Worm (Caenorhabditis elegans) whole organism, L4/young adult: ENCODE results near the gene nduf-2.2.
A peak's percentile ranks its signal among the peaks of the same experiment; 100 is the strongest.

ENCODE experiments used
- W03F9.2 ChIP-seq: fragments of 150-350 bp; optimal IDR thresholded peaks from 2 replicates; lab custom pipeline; 2014; ENCODE audit warnings: missing biosample characterization, missing genetic modification characterization
- dao-5 ChIP-seq: sonication (generic microtip); optimal IDR thresholded peaks from 2 replicates; lab custom pipeline; 2016; ENCODE audit warnings: missing genotype, missing genetic modification characterization, moderate library complexity, missing compliant biosample characterization
- him-1 ChIP-seq: sonication (generic microtip); optimal IDR thresholded peaks from 2 replicates; lab custom pipeline; 2016; ENCODE audit warnings: missing genotype, missing genetic modification reagents, missing genetic modification characterization, missing compliant biosample characterization

Gene nduf-2.2

DNA sequence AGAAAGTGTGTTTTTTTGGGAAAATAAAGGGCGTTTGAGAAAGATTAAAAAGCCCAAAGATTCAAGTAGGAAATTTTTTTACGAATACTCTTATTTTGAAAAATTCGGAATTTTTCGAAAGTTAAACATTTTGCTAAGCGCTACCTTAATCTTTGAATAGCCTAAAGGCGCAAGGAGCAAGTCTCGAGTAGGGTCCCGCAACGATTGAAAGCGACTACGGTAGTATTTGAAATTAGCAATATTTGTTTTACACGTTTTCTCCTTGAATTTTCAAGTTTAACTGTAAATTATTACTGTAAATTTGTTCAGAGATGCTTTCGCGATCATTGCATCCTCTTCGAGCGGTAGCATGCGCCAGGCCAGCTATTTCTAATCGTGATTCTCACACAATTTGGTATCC lies at the start of gene nduf-2.2:
Gene nduf-2.2, plus strand, starts transcription at position 310 of the 400 bp plus-strand sequence.
- TF ChIP-seq him-1 (tag; lab: Kevin White, UChicago) (no peak), dao-5 (tag; lab: Kevin White, UChicago) (no peak), W03F9.2 (tag; lab: Kevin White, UChicago) (no peak)

- TF ChIP-seq W03F9.2 (tag; lab: Kevin White, UChicago) (no peak), dao-5 (tag; lab: Kevin White, UChicago) (no peak), him-1 (tag; lab: Kevin White, UChicago) (no peak)
These were observed 49.6 kb upstream of the nduf-2.2 start, which contains the start of gene nas-4 for ce11 chrIII:6415306-6415973. nas-4 (minus strand) TSS chrIII:6415656.

DNA sequence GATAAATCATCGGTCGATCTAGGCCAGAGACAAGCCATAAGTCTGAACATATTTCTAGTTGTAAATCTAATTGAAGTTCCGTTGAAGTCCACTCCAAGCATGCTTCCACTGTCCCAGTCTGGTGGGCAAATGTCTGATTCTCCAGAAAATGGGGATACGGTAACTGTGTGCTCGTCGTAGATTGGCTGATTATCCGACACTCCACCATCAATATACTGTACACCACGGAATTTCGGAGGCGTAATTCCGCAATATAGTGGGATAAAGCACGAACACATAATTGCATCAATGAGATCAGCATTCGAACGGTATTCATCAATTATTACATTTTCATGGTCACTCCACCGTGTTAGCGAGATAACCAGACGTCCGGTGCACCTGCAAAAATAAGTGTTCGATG lies 46.8 kb upstream of the nduf-2.2 start:
- TF ChIP-seq him-1 (tag; lab: Kevin White, UChicago) (no peak), W03F9.2 (tag; lab: Kevin White, UChicago) (no peak), dao-5 (tag; lab: Kevin White, UChicago) (no peak)

DNA sequence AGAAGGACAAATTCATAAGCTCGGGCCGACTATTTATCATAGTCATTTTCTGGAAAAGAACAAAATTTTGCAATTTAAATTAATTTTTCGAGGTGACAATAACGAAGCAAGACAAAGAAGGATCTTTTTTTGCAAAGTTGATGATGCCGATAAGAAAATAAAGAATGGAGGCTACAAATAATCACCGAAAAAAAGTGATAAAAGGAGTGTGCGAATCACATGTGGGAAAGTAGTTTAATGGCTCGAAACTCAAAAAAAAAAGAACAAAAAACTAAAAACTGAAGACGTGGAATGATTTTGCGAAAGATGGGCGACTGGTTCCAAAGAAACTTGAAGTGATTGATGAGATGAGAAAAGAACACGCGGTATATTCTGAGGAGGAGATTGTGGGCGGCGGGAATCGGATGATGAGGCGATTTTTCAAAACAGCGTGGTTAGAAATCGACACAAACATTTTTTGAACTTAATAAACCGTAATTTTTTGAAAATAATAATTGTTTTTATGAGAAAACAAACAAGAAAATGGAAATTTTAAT lies 45.5 kb upstream of the nduf-2.2 start, which contains the start of gene atgl-1:
Gene atgl-1, minus strand, starts transcription at position 51 of the 536 bp plus-strand sequence.
- TF ChIP-seq dao-5 (tag; lab: Kevin White, UChicago) = no peak
- no peak for TF ChIP-seq him-1 (tag; lab: Kevin White, UChicago)
- no peak for TF ChIP-seq W03F9.2 (tag; lab: Kevin White, UChicago)

ce11 chrIII:6420201-6420600 lies 44.8 kb upstream of the nduf-2.2 start:
- no peak for TF ChIP-seq dao-5 (tag; lab: Kevin White, UChicago)
- no peak for TF ChIP-seq him-1 (tag; lab: Kevin White, UChicago)
- TF ChIP-seq W03F9.2 (tag; lab: Kevin White, UChicago) = no peak

DNA sequence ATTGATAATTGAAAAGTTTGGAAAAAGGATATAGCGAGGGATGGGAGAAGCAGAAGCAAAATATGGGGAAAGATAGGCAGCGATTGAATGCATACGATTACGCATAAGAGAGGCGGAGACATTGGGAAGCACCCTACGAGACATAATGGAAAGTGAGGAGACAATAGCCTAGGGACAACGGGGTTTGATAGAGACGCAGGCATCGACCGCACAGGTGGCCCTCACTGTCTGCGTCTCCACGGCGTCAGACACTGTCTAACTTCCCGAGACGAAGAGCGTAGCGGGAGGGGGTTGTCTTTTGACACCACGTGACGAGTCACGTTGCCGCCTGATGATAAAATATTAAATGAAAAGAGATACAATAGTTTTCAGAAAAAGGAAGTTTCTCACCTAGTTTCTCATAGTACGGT lies 44.0 kb upstream of the nduf-2.2 start:
- TF ChIP-seq W03F9.2 (tag; lab: Kevin White, UChicago) = peak; percentile 60
- TF ChIP-seq dao-5 (tag; lab: Kevin White, UChicago) = no peak

DNA sequence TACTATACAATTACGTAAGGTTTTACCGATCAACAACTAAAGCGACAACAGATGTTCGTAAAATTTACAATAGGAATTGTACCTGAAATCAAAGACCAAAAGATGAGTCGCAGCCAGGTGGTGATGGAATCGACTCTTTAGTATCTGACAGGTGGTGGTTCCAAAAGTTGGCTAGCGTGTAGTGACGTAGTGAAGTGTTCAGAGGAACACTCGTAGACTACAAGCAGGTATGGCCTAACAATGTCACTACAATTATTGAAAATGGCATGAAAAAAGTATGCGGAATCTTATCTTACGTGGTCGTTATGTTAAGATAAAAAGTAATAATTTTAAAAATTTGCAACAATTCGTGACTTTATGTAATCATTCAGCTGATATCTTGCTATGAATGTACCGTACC lies 43.5 kb upstream of the nduf-2.2 start:
- no peak for TF ChIP-seq him-1 (tag; lab: Kevin White, UChicago)
- no peak for TF ChIP-seq dao-5 (tag; lab: Kevin White, UChicago)
- TF ChIP-seq W03F9.2 (tag; lab: Kevin White, UChicago) = no peak

DNA sequence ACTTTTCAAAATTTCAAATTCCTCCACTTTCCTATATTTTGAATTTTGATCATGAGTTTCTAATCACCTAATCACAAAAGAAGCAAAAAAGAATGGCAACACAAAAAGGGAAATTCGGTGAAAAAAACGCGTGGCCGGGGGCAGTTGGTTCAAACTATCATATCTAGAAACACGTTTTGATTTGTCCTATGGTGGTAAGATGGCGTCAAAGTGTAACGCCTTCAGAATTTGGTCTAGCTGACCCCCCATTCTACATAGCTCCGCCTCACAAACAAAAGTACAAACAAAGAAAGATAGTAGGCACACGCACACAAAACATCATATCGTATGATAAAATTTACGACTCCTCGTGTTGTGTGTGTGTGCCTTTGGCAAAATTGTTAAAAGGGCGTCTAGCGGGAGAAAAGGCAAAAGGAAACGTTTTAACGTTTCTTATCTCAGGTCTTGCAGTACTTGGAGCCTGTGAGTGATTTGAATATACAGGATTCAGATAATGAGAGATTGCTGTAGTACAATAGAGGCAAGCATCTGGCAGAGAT lies 43.0 kb upstream of the nduf-2.2 start:
- TF ChIP-seq him-1 (tag; lab: Kevin White, UChicago) (no peak), dao-5 (tag; lab: Kevin White, UChicago) (no peak), W03F9.2 (tag; lab: Kevin White, UChicago) (no peak)

ce11 chrIII:6422721-6423120 lies 42.3 kb upstream of the nduf-2.2 start:
- TF ChIP-seq W03F9.2 (tag; lab: Kevin White, UChicago) (no peak), him-1 (tag; lab: Kevin White, UChicago) (no peak), dao-5 (tag; lab: Kevin White, UChicago) (no peak)

ce11 chrIII:6427205-6427604 lies 37.8 kb upstream of the nduf-2.2 start, which contains the start of gene C05D11.8:
C05D11.8 (minus strand) TSS chrIII:6427305.
- no peak for TF ChIP-seq him-1 (tag; lab: Kevin White, UChicago)
- no peak for TF ChIP-seq dao-5 (tag; lab: Kevin White, UChicago)
- no peak for TF ChIP-seq W03F9.2 (tag; lab: Kevin White, UChicago)

ce11 chrIII:6430834-6431233 lies 34.2 kb upstream of the nduf-2.2 start, which contains the start of gene popl-1:
popl-1 (minus strand) TSS chrIII:6430934.
- no peak for TF ChIP-seq dao-5 (tag; lab: Kevin White, UChicago)
- TF ChIP-seq him-1 (tag; lab: Kevin White, UChicago) = no peak
- TF ChIP-seq W03F9.2 (tag; lab: Kevin White, UChicago) = no peak

DNA sequence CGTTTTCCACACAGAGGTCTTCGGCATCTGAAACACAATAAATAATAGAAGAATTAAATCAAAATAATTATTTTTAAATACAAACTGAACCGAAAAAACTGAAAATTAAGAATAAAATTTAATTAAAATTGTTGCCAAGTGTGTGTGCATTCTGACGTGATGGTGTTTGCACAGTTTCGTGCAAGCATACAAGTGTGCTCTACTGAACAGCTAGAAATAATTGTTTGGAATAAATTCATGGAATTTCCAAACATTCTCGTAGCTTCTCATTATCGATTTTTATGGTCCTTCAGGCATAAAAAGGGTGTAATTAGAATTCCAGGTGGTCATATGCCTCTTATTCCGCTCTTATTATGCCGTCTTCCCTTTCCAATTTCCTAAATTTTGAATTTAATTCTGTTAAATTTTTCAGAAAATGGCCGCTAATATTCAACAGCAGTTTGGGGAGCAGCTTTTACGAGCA lies 33.2 kb upstream of the nduf-2.2 start, which contains the start of the genes mrps-17 and txdc-9:
Gene mrps-17, minus strand, starts transcription at position 33 of the 463 bp plus-strand sequence.
Gene txdc-9, plus strand, starts transcription at position 413 of the 463 bp plus-strand sequence.
- TF ChIP-seq W03F9.2 (tag; lab: Kevin White, UChicago) = peak; percentile 91
- no peak for TF ChIP-seq dao-5 (tag; lab: Kevin White, UChicago)
- TF ChIP-seq him-1 (tag; lab: Kevin White, UChicago) = no peak

ce11 chrIII:6432939-6433338 lies 32.1 kb upstream of the nduf-2.2 start, which contains the start of gene vps-16:
vps-16 (plus strand) TSS chrIII:6433239.
- TF ChIP-seq him-1 (tag; lab: Kevin White, UChicago) (no peak), dao-5 (tag; lab: Kevin White, UChicago) (no peak), W03F9.2 (tag; lab: Kevin White, UChicago) (no peak)
